Fruit fly (Drosophila melanogaster) whole organism, adult: ENCODE results near the gene CG6425.

Experiments used
- CG11617 ChIP-seq: fragments of 200-800 bp; sonication (Bioruptor generic); optimal IDR thresholded peaks from 2 replicates; lab custom pipeline; 2017; ENCODE audit warnings: mild to moderate bottlenecking, missing biosample characterization, missing genetic modification reagents, missing genetic modification characterization
- pad ChIP-seq: fragments of 200-800 bp; sonication (Bioruptor generic); optimal IDR thresholded peaks from 3 replicates; lab custom pipeline; 2017; ENCODE audit warnings: missing biosample characterization, missing genetic modification characterization, mild to moderate bottlenecking, moderate library complexity, missing genetic modification reagents
- toe ChIP-seq: fragments of 200-800 bp; sonication (Bioruptor generic); optimal IDR thresholded peaks from 2 replicates; lab custom pipeline; 2016; ENCODE audit warnings: missing biosample characterization, missing genetic modification characterization

DNA sequence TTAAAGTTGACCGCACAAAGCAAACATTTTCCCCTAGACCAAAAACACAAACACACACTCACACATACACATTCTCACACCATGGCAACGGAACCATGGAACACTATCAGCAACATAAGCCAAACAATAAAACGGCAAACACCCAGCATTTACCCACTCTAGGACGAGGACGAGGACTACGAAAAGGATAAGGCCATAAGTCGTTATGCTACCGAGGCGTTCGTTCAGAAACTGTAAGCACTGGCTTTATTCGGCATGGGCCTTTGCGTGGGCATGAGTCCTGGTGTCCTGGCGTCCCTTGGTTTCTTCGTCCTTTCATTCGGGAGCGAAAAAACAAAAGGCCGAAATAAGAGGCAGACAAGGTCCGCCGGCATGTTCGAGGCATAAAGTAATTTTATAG lies 46.9 kb downstream of the CG6425 start:
- TF ChIP-seq pad (GFP tag; lab: Kevin White, UChicago) (no peak), toe (no peak), CG11617 (GFP tag; lab: Kevin White, UChicago) (no peak)
